Worm (Caenorhabditis elegans): ENCODE measurements around the gene C27F2.6.

C27F2.6 gene

ce11 chrIII:5012460-5012859 lies 32.2 kb upstream of the C27F2.6 start:
- TF ChIP-seq ctbp-1 (GFP tag; IDR thresholded peaks at IDR 0.05) = no peak
- TF ChIP-seq aha-1 (tag) = peak; percentile 43
- no peak for TF ChIP-seq hlh-11 (tag; optimal IDR thresholded peaks at IDR 0.05)
- no peak for TF ChIP-seq dpl-1 (GFP tag; optimal IDR thresholded peaks at IDR 0.05)
- TF ChIP-seq ceh-32 (tag; optimal IDR thresholded peaks at IDR 0.05; ENCODE audit: poor library complexity) = no peak
- peak in 1 of 2 experiments; percentile 38 for TF ChIP-seq unc-62 (GFP tag; optimal IDR thresholded peaks at IDR 0.05 in 1 of 2)
- TF ChIP-seq unc-62 (tag; optimal IDR thresholded peaks at IDR 0.05) = no peak
- no peak for TF ChIP-seq ZK337.2 (GFP tag; IDR thresholded peaks at IDR 0.05)
- no peak for TF ChIP-seq nhr-48 (tag; optimal IDR thresholded peaks at IDR 0.05)

ce11 chrIII:5010723-5011122 lies 30.5 kb upstream of the C27F2.6 start:
- TF ChIP-seq lin-38 (GFP tag; IDR thresholded peaks at IDR 0.05) = peak; percentile 32; the same call in 1 of the 2 replicates
- TF ChIP-seq aha-1 (tag) = peak; percentile 83
- TF ChIP-seq unc-62 (GFP tag; optimal IDR thresholded peaks at IDR 0.05 in 1 of 2) = peak in 1 of 2 experiments; percentile 96
- TF ChIP-seq unc-62 (tag; optimal IDR thresholded peaks at IDR 0.05) = no peak
- TF ChIP-seq nhr-10 (tag; optimal IDR thresholded peaks at IDR 0.05) = no peak
- TF ChIP-seq set-16 (GFP tag; IDR thresholded peaks at IDR 0.05) = peak; percentile 13; the same call in 1 of the 2 replicates

ce11 chrIII:5008730-5009129 lies 28.5 kb upstream of the C27F2.6 start, which contains the start of gene R144.11:
Gene R144.11 (minus strand): TSS chrIII:5008830.
- TF ChIP-seq zag-1 (tag; optimal IDR thresholded peaks at IDR 0.05) (no peak), php-3 (GFP tag; IDR thresholded peaks at IDR 0.05) (no peak), hlh-11 (tag; optimal IDR thresholded peaks at IDR 0.05) (no peak), vab-7 (GFP tag; IDR thresholded peaks at IDR 0.05) (no peak), mxl-3 (GFP tag; optimal IDR thresholded peaks at IDR 0.05) (no peak), lin-15B (tag; optimal IDR thresholded peaks at IDR 0.05) (no peak), madf-5 (GFP tag; IDR thresholded peaks at IDR 0.05) (no peak), daf-12 (tag; optimal IDR thresholded peaks at IDR 0.05) (no peak), skn-1 (tag; optimal IDR thresholded peaks at IDR 0.05) (no peak), nhr-42 (GFP tag; IDR thresholded peaks at IDR 0.05) (no peak)

- TF ChIP-seq zag-1 (tag; optimal IDR thresholded peaks at IDR 0.05) (no peak), ZK337.2 (GFP tag; IDR thresholded peaks at IDR 0.05) (no peak), F37D6.2 (tag; optimal IDR thresholded peaks at IDR 0.05) (no peak), fkh-10 (GFP tag; optimal IDR thresholded peaks at IDR 0.05) (no peak), dpl-1 (GFP tag; optimal IDR thresholded peaks at IDR 0.05) (no peak), lin-29 (GFP tag; IDR thresholded peaks at IDR 0.05) (no peak), sdz-12 (GFP tag; optimal IDR thresholded peaks at IDR 0.05) (no peak), F44E2.7 (GFP tag; IDR thresholded peaks at IDR 0.05) (no peak), ceh-82 (tag; optimal IDR thresholded peaks at IDR 0.05) (no peak), mdl-1 (tag; optimal IDR thresholded peaks at IDR 0.05) (no peak), nhr-76 (tag; optimal IDR thresholded peaks at IDR 0.05) (no peak), daf-12 (tag; optimal IDR thresholded peaks at IDR 0.05) (no peak), spr-3 (GFP tag; optimal IDR thresholded peaks at IDR 0.05) (no peak), daf-8 (GFP tag; IDR thresholded peaks at IDR 0.05) (no peak)
These were observed 26.6 kb upstream of the C27F2.6 start, which contains the start of gene R144.12 for ce11 chrIII:5006881-5007280. Gene R144.12 (minus strand): TSS chrIII:5006981.

ce11 chrIII:5004621-5005020 lies 24.4 kb upstream of the C27F2.6 start, which contains the start of gene R144.6:
Gene R144.6 (minus strand): TSS chrIII:5004721.
- TF ChIP-seq hif-1 (tag; optimal IDR thresholded peaks at IDR 0.05) (no peak), dve-1 (tag; optimal IDR thresholded peaks at IDR 0.05; ENCODE audit: insufficient read depth) (no peak), sdz-12 (GFP tag; optimal IDR thresholded peaks at IDR 0.05) (no peak), ZK337.2 (GFP tag; IDR thresholded peaks at IDR 0.05) (no peak), pha-4 (GFP tag; IDR thresholded peaks at IDR 0.05) (no peak), pha-4 (tag; optimal IDR thresholded peaks at IDR 0.05) (no peak)
